Worm (Caenorhabditis elegans): Measurements from ENCODE around the gene daf-4.

DNA sequence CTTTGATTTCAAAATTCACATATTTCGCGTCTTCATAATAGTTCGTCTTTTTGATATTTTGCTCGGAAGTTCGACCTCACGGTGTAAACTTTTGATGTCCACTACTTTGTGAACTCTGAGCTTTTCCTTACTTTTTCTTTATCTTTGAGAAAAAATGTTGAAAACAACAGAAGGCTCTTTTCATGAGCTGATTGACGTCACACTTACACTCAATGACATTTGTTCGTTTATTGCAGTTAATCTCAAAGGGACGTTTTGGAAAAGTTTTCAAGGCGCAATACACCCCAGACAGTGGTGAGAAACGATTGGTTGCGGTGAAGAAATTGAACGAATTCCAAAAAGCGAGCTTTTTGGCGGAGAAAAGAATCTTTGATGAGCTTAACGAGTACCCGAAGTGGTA is 4.3 kb downstream of the daf-4 start:
- TF ChIP-seq bed-2 (GFP tag; IDR thresholded peaks at IDR 0.05) = no peak
- no peak for TF ChIP-seq ztf-25 (GFP tag; IDR thresholded peaks at IDR 0.05)
- TF ChIP-seq lin-54 (GFP tag; optimal IDR thresholded peaks at IDR 0.05) = no peak
- TF ChIP-seq F39B2.1 (GFP tag; IDR thresholded peaks at IDR 0.05) = no peak
- no peak for TF ChIP-seq sdz-38 (tag; optimal IDR thresholded peaks at IDR 0.05)
- TF ChIP-seq nfya-2 (GFP tag; IDR thresholded peaks at IDR 0.05) = no peak
- TF ChIP-seq ceh-79 (tag; optimal IDR thresholded peaks at IDR 0.05) = no peak
- no peak for TF ChIP-seq F49E8.2 (tag; optimal IDR thresholded peaks at IDR 0.05; ENCODE audit: insufficient read depth)
- TF ChIP-seq sptf-2 (GFP tag; optimal IDR thresholded peaks at IDR 0.05) = no peak
- TF ChIP-seq unc-130 (GFP tag; optimal IDR thresholded peaks at IDR 0.05) = no peak
- TF ChIP-seq tbp1 (GFP tag; optimal IDR thresholded peaks at IDR 0.05) = no peak
- no peak for TF ChIP-seq nhr-90 (tag; optimal IDR thresholded peaks at IDR 0.05)

Measured in whole organism, young adult.